Worm (Caenorhabditis elegans) whole organism, late embryonic: Measurements from ENCODE around the gene hpo-36.

Source experiments
- C38D4.7 ChIP-seq: fragments of 200-800 bp; sonication (Bioruptor generic); optimal IDR thresholded peaks from 2 replicates; lab custom pipeline; 2018; ENCODE audit warnings: mild to moderate bottlenecking, missing genetic modification characterization, moderate library complexity, missing compliant biosample characterization
- F13H6.1 ChIP-seq: sonication (generic microtip); optimal IDR thresholded peaks from 2 replicates; lab custom pipeline; 2016; ENCODE audit warnings: missing genetic modification characterization, missing compliant biosample characterization
- ahr-1 ChIP-seq: sonication (generic microtip); optimal IDR thresholded peaks from 2 replicates; lab custom pipeline; 2016; ENCODE audit warnings: missing genetic modification characterization, missing compliant biosample characterization
- dmd-4 ChIP-seq: sonication (generic microtip); optimal IDR thresholded peaks from 2 replicates; lab custom pipeline; 2016; ENCODE audit warnings: borderline replicate concordance, missing genetic modification characterization, missing compliant biosample characterization
- ets-4 ChIP-seq: sonication (generic microtip); optimal IDR thresholded peaks from 2 replicates; lab custom pipeline; 2016; ENCODE audit warnings: missing genetic modification characterization, missing compliant biosample characterization
- fkh-6 ChIP-seq: sonication (generic microtip); optimal IDR thresholded peaks from 2 replicates; lab custom pipeline; 2016; ENCODE audit warnings: missing genetic modification characterization, missing compliant biosample characterization
- hlh-15 ChIP-seq: sonication (generic microtip); optimal IDR thresholded peaks from 2 replicates; lab custom pipeline; 2016; ENCODE audit warnings: missing genetic modification characterization, missing compliant biosample characterization
- hlh-30 ChIP-seq: sonication (generic microtip); optimal IDR thresholded peaks from 2 replicates; lab custom pipeline; 2017; ENCODE audit warnings: antibody characterized with exemption, missing genetic modification characterization, missing compliant biosample characterization; ENCODE audit not compliant: insufficient read depth
- nhr-232 ChIP-seq: sonication (generic microtip); optimal IDR thresholded peaks from 2 replicates; lab custom pipeline; 2016; ENCODE audit warnings: missing genetic modification characterization, missing compliant biosample characterization
- sox-4 ChIP-seq: sonication (generic microtip); optimal IDR thresholded peaks from 2 replicates; lab custom pipeline; 2017; ENCODE audit warnings: mild to moderate bottlenecking, missing genetic modification characterization, inconsistent platforms, missing compliant biosample characterization
- tbx-2 ChIP-seq: sonication (generic microtip); optimal IDR thresholded peaks from 2 replicates; lab custom pipeline; 2016; ENCODE audit warnings: missing genetic modification characterization, missing compliant biosample characterization

ce11 chrV:3706167-3706566 is 33.0 kb downstream of the hpo-36 start:
- TF ChIP-seq hlh-30 (no peak), sox-4 (no peak), dmd-4 (no peak), hlh-15 (no peak), ahr-1 (tag; lab: Kevin White, UChicago) (no peak), ets-4 (no peak), F13H6.1 (tag; lab: Kevin White, UChicago) (no peak), tbx-2 (tag; lab: Kevin White, UChicago) (no peak), C38D4.7 (no peak), fkh-6 (tag; lab: Kevin White, UChicago) (no peak), nhr-232 (tag; lab: Kevin White, UChicago) (no peak)
